Worm (Caenorhabditis elegans) whole organism, mixed stage, embryonic: Measurements from ENCODE around the gene C44B11.1.

Source experiments
- bed-3 ChIP-seq: fragments of 200-800 bp; sonication (Bioruptor generic); optimal IDR thresholded peaks from 3 replicates; lab custom pipeline; 2018; ENCODE audit warnings: mild to moderate bottlenecking, missing genetic modification characterization, moderate library complexity, missing compliant biosample characterization
- blmp-1 ChIP-seq: fragments of 150-350 bp; optimal IDR thresholded peaks from 2 replicates; lab custom pipeline; 2014; ENCODE audit warnings: missing biosample characterization, missing genetic modification characterization
- elt-1 ChIP-seq: sonication (generic microtip); optimal IDR thresholded peaks from 2 replicates; lab custom pipeline; 2017; ENCODE audit warnings: missing genetic modification characterization, mild to moderate bottlenecking, missing compliant biosample characterization, antibody characterized with exemption, moderate library complexity, borderline replicate concordance; ENCODE audit not compliant: insufficient read depth
- ham-2 ChIP-seq: fragments of 200-800 bp; sonication (Bioruptor generic); optimal IDR thresholded peaks from 2 replicates; lab custom pipeline; 2018; ENCODE audit warnings: mild to moderate bottlenecking, missing genetic modification characterization, missing compliant biosample characterization
- hlh-1 ChIP-seq: fragments of 150-350 bp; optimal IDR thresholded peaks from 2 replicates; lab custom pipeline; 2014; ENCODE audit warnings: missing biosample characterization, missing genetic modification reagents, missing genetic modification characterization
- lin-13 ChIP-seq: fragments of 150-350 bp; optimal IDR thresholded peaks from 2 replicates; lab custom pipeline; 2014; ENCODE audit warnings: missing biosample characterization, missing genetic modification characterization
- lsy-2 ChIP-seq: fragments of 150-350 bp; optimal IDR thresholded peaks from 2 replicates; lab custom pipeline; 2014; ENCODE audit warnings: missing biosample characterization, missing genetic modification characterization
- nhr-2 ChIP-seq: fragments of 150-350 bp; optimal IDR thresholded peaks from 2 replicates; lab custom pipeline; 2014; ENCODE audit warnings: missing biosample characterization, missing genetic modification characterization
- pha-4 ChIP-seq: fragments of 150-350 bp; optimal IDR thresholded peaks from 2 replicates; lab custom pipeline; 2018; ENCODE audit warnings: missing biosample characterization, missing genetic modification reagents, missing genetic modification characterization
- snpc-4 ChIP-seq: fragments of 150-350 bp; optimal IDR thresholded peaks from 2 replicates; lab custom pipeline; 2014; ENCODE audit warnings: missing biosample characterization, missing genetic modification characterization
- unc-39 ChIP-seq: fragments of 150-350 bp; optimal IDR thresholded peaks from 2 replicates; lab custom pipeline; 2014; ENCODE audit warnings: missing biosample characterization, missing genetic modification characterization
- unc-62 ChIP-seq: fragments of 150-350 bp; optimal IDR thresholded peaks from 2 replicates; lab custom pipeline; 2014; ENCODE audit warnings: missing biosample characterization, missing genetic modification reagents, missing genetic modification characterization

- TF ChIP-seq snpc-4: no peak
- no peak for TF ChIP-seq bed-3
- no peak for TF ChIP-seq lin-13 (tag; lab: Kevin White, UChicago)
- TF ChIP-seq unc-62 (GFP tag; lab: Kevin White, UChicago): no peak
- TF ChIP-seq elt-1 (tag; lab: Kevin White, UChicago): no peak
- no peak for TF ChIP-seq pha-4 (tag; lab: Kevin White, UChicago)
- TF ChIP-seq unc-39 (tag; lab: Kevin White, UChicago): no peak
- TF ChIP-seq hlh-1 (tag; lab: Kevin White, UChicago): no peak
- TF ChIP-seq nhr-2 (tag; lab: Kevin White, UChicago): no peak
- TF ChIP-seq lsy-2 (tag; lab: Kevin White, UChicago): no peak
- TF ChIP-seq ham-2: no peak
- TF ChIP-seq blmp-1 (tag; lab: Kevin White, UChicago): no peak
Measured at ce11 chrIII:3138087-3138486, 17.0 kb upstream of the C44B11.1 start.
